Worm (Caenorhabditis elegans) whole organism, L1 larva: ENCODE data around the gene F44B9.2.

Experiments used
- C04F5.9 ChIP-seq: sonication (generic microtip); optimal IDR thresholded peaks from 2 replicates; lab custom pipeline; 2016; ENCODE audit warnings: missing genetic modification characterization, missing compliant biosample characterization
- Y116A8C.19 ChIP-seq: sonication (generic microtip); optimal IDR thresholded peaks from 2 replicates; lab custom pipeline; 2016; ENCODE audit warnings: missing compliant biosample characterization, missing genetic modification characterization, borderline replicate concordance
- aha-1 ChIP-seq: fragments of 150-350 bp; optimal IDR thresholded peaks from 2 replicates; lab custom pipeline; 2014; ENCODE audit warnings: missing biosample characterization, missing genetic modification characterization
- alr-1 ChIP-seq: fragments of 200-800 bp; sonication (Bioruptor generic); optimal IDR thresholded peaks from 2 replicates; lab custom pipeline; 2018; ENCODE audit warnings: borderline replicate concordance, mild to moderate bottlenecking, missing genetic modification characterization, missing compliant biosample characterization
- aly-2 ChIP-seq: fragments of 150-350 bp; optimal IDR thresholded peaks from 2 replicates; lab custom pipeline; 2014; ENCODE audit warnings: missing biosample characterization, missing genetic modification characterization
- ama-1 ChIP-seq: fragments of 150-350 bp; optimal IDR thresholded peaks from 2 replicates; lab custom pipeline; 2014
- blmp-1 ChIP-seq: fragments of 150-350 bp; optimal IDR thresholded peaks from 2 replicates; lab custom pipeline; 2014; ENCODE audit warnings: missing biosample characterization, missing genetic modification characterization
- ceh-88 ChIP-seq: fragments of 200-800 bp; sonication (Bioruptor generic); IDR thresholded peaks from 2 replicates; pipeline ENCODE4 v1.3.6; 2022; ENCODE audit warnings: missing genetic modification characterization, missing compliant biosample characterization
- dpl-1 ChIP-seq, 3 experiments: fragments of 150-350 bp in 2 of 3; sonication (generic microtip) in 1 of 3; optimal IDR thresholded peaks; 2 replicates each; lab custom pipeline; 2014 to 2017; ENCODE audit warnings: missing biosample characterization in 3 of 3, missing genetic modification characterization in 3 of 3, missing genetic modification reagents in 3 of 3
- dsc-1 ChIP-seq: sonication (generic microtip); optimal IDR thresholded peaks from 2 replicates; lab custom pipeline; 2016; ENCODE audit warnings: mild to moderate bottlenecking, missing genetic modification characterization, missing compliant biosample characterization
- efl-1 ChIP-seq, 4 experiments: fragments of 150-350 bp; optimal IDR thresholded peaks in 3 of 4; peaks in 1 of 4; 1 replicate in 1 of 4; 2 replicates in 3 of 4; lab custom pipeline; 2014; ENCODE audit warnings: missing biosample characterization in 2 of 4, missing genetic modification characterization in 2 of 4, missing genetic modification reagents in 2 of 4
- egl-13 ChIP-seq: sonication (generic microtip); optimal IDR thresholded peaks from 2 replicates; lab custom pipeline; 2016; ENCODE audit warnings: missing genotype, missing genetic modification reagents, missing genetic modification characterization, missing compliant biosample characterization
- elt-3 ChIP-seq, 6 experiments: fragments of 150-350 bp in 1 of 6; sonication (generic microtip); optimal IDR thresholded peaks; 2 replicates each; lab custom pipeline; 2017 to 2018; ENCODE audit warnings: missing biosample characterization in 6 of 6, missing genetic modification characterization in 6 of 6, inconsistent platforms in 1 of 6
- ets-5 ChIP-seq: fragments of 200-800 bp; sonication (Bioruptor generic); IDR thresholded peaks from 2 replicates; pipeline ENCODE4 v1.3.6; 2022; ENCODE audit warnings: missing genetic modification characterization, missing compliant biosample characterization
- fos-1 ChIP-seq: fragments of 150-350 bp; optimal IDR thresholded peaks from 2 replicates; lab custom pipeline; 2014; ENCODE audit warnings: missing biosample characterization, missing genetic modification characterization
- grh-1 ChIP-seq: fragments of 200-800 bp; sonication (Bioruptor generic); IDR thresholded peaks from 2 replicates; pipeline ENCODE4 v1.3.6; 2022; ENCODE audit warnings: missing genetic modification reagents, missing genetic modification characterization, missing compliant biosample characterization
- hlh-17 ChIP-seq: fragments of 200-800 bp; sonication (Bioruptor generic); optimal IDR thresholded peaks from 2 replicates; lab custom pipeline; 2018; ENCODE audit warnings: missing genetic modification characterization, mild to moderate bottlenecking, missing compliant biosample characterization, moderate library complexity, borderline replicate concordance
- hpl-2 ChIP-seq: fragments of 150-350 bp; optimal IDR thresholded peaks from 2 replicates; lab custom pipeline; 2014; ENCODE audit warnings: missing biosample characterization, missing genetic modification reagents, missing genetic modification characterization
- irx-1 ChIP-seq: sonication (generic microtip); optimal IDR thresholded peaks from 2 replicates; lab custom pipeline; 2016; ENCODE audit warnings: missing genetic modification characterization, missing compliant biosample characterization
- isw-1 ChIP-seq: fragments of 200-800 bp; sonication (Bioruptor generic); IDR thresholded peaks from 2 replicates; pipeline ENCODE4 v1.3.6; 2022; ENCODE audit warnings: missing genetic modification characterization, missing compliant biosample characterization
- jun-1 ChIP-seq: fragments of 150-350 bp; optimal IDR thresholded peaks from 2 replicates; lab custom pipeline; 2014; ENCODE audit warnings: missing biosample characterization, missing genetic modification reagents, missing genetic modification characterization
- lin-14 ChIP-seq: fragments of 200-800 bp; sonication (Bioruptor generic); optimal IDR thresholded peaks from 2 replicates; lab custom pipeline; 2018; ENCODE audit warnings: mild to moderate bottlenecking, missing genetic modification characterization, moderate library complexity, missing compliant biosample characterization
- lin-15B ChIP-seq: fragments of 150-350 bp; sonication (generic microtip); optimal IDR thresholded peaks from 3 replicates; lab custom pipeline; 2014; ENCODE audit warnings: missing biosample characterization, missing genetic modification characterization
- mdl-1 ChIP-seq, 2 experiments: fragments of 150-350 bp; optimal IDR thresholded peaks; 2 replicates each; lab custom pipeline; 2014 to 2017; ENCODE audit warnings: missing biosample characterization in 2 of 2, missing genetic modification characterization in 2 of 2, inconsistent platforms in 1 of 2
- mef-2 ChIP-seq: fragments of 150-350 bp; optimal IDR thresholded peaks from 2 replicates; lab custom pipeline; 2014; ENCODE audit warnings: missing biosample characterization, missing genetic modification characterization
- nhr-77 ChIP-seq: fragments of 150-350 bp; optimal IDR thresholded peaks from 2 replicates; lab custom pipeline; 2014; ENCODE audit warnings: missing biosample characterization, missing genetic modification characterization
- nhr-84 ChIP-seq: sonication (generic microtip); optimal IDR thresholded peaks from 2 replicates; lab custom pipeline; 2017; ENCODE audit warnings: missing biosample characterization, missing genetic modification characterization
- nhr-85 ChIP-seq: sonication (generic microtip); peaks from one replicate; lab custom pipeline; 2016; ENCODE audit warnings: missing genetic modification characterization, inconsistent platforms, missing compliant biosample characterization
- nhr-90 ChIP-seq: sonication (generic microtip); optimal IDR thresholded peaks from 2 replicates; lab custom pipeline; 2016; ENCODE audit warnings: mild to moderate bottlenecking, missing genetic modification characterization, missing compliant biosample characterization; ENCODE audit not compliant: poor library complexity
- pqm-1 ChIP-seq: sonication (generic microtip); optimal IDR thresholded peaks from 3 replicates; lab custom pipeline; 2017; ENCODE audit warnings: missing biosample characterization, missing genetic modification characterization
- rnt-1 ChIP-seq: sonication (generic microtip); optimal IDR thresholded peaks from 2 replicates; lab custom pipeline; 2016; ENCODE audit warnings: mild to moderate bottlenecking, missing genetic modification characterization, moderate library complexity, missing compliant biosample characterization
- skn-1 ChIP-seq: fragments of 150-350 bp; optimal IDR thresholded peaks from 2 replicates; lab custom pipeline; 2014; ENCODE audit warnings: missing biosample characterization, missing genetic modification characterization
- sptf-1 ChIP-seq: fragments of 150-350 bp; optimal IDR thresholded peaks from 2 replicates; lab custom pipeline; 2014; ENCODE audit warnings: missing biosample characterization, missing genetic modification characterization
- unc-30 ChIP-seq: sonication (generic microtip); optimal IDR thresholded peaks from 2 replicates; lab custom pipeline; 2017; ENCODE audit warnings: missing biosample characterization, missing genetic modification characterization
- unc-62 ChIP-seq: fragments of 150-350 bp; optimal IDR thresholded peaks from 2 replicates; lab custom pipeline; 2014; ENCODE audit warnings: missing biosample characterization, missing genetic modification reagents, missing genetic modification characterization
- vab-15 ChIP-seq: sonication (generic microtip); optimal IDR thresholded peaks from 2 replicates; lab custom pipeline; 2017; ENCODE audit warnings: missing genotype, mild to moderate bottlenecking, missing genetic modification characterization, missing compliant biosample characterization

Gene F44B9.2

ce11 chrIII:7979659-7980058 is 42.6 kb upstream of the F44B9.2 start, which contains the start of gene clp-1:
TSS of gene clp-1 (plus strand) at chrIII:7979959.
- TF ChIP-seq vab-15 (tag; lab: Kevin White, UChicago) (no peak), mdl-1 (tag; optimal IDR thresholded peaks at IDR 0.05; lab: Kevin White, UChicago) (no peak), rnt-1 (no peak), aha-1 (tag; lab: Kevin White, UChicago) (no peak), ets-5 (GFP tag; lab: Robert Waterston, UW) (no peak), lin-14 (GFP tag; lab: Kevin White, UChicago) (peak; percentile 44), hlh-17 (no peak), nhr-85 (tag; lab: Kevin White, UChicago) (peak; percentile 11), unc-30 (no peak), nhr-90 (tag; lab: Kevin White, UChicago) (no peak), aly-2 (no peak), isw-1 (GFP tag; lab: Robert Waterston, UW) (no peak), fos-1 (tag; lab: Kevin White, UChicago) (no peak), ama-1 (lab: Kevin White, UChicago) (no peak), alr-1 (no peak)

- TF ChIP-seq egl-13 (no peak), mef-2 (tag; lab: Kevin White, UChicago) (no peak), dpl-1 (GFP tag; optimal IDR thresholded peaks at IDR 0.05; lab: Kevin White, UChicago) (no peak), efl-1 (optimal IDR thresholded peaks at IDR 0.05; lab: Kevin White, UChicago) (no peak), efl-1 (GFP tag; optimal IDR thresholded peaks at IDR 0.05 in 1 of 2; lab: Kevin White, UChicago) (no peak), pqm-1 (tag; lab: Kevin White, UChicago) (no peak)
Observed at ce11 chrIII:7981233-7981632, 41.0 kb upstream of the F44B9.2 start.

ce11 chrIII:7981938-7982337 is 40.3 kb upstream of the F44B9.2 start:
- TF ChIP-seq grh-1 (GFP tag; lab: Robert Waterston, UW) (no peak), hpl-2 (GFP tag; lab: Kevin White, UChicago) (no peak), nhr-84 (tag; lab: Kevin White, UChicago) (no peak), jun-1 (tag; lab: Kevin White, UChicago) (no peak), irx-1 (tag; lab: Kevin White, UChicago) (no peak), C04F5.9 (tag; lab: Kevin White, UChicago) (no peak), Y116A8C.19 (tag; lab: Kevin White, UChicago) (no peak), egl-13 (no peak), sptf-1 (tag; lab: Kevin White, UChicago) (no peak)

- TF ChIP-seq elt-3 (tag; optimal IDR thresholded peaks at IDR 0.05; lab: Kevin White, UChicago): no peak
- TF ChIP-seq alr-1: no peak
- TF ChIP-seq mdl-1 (tag; optimal IDR thresholded peaks at IDR 0.05; lab: Kevin White, UChicago): no peak
- no peak for TF ChIP-seq aha-1 (tag; lab: Kevin White, UChicago)
Observed at ce11 chrIII:7986585-7987171, 35.6 kb upstream of the F44B9.2 start, which contains the start of gene hrpk-2. TSS of gene hrpk-2 (plus strand) at chrIII:7987121.

ce11 chrIII:7996353-7996752 is 25.9 kb upstream of the F44B9.2 start, which contains the start of gene npr-17:
TSS of gene npr-17 (minus strand) at chrIII:7996453.
- TF ChIP-seq dsc-1 (peak; percentile 43), lin-15B (tag; lab: Kevin White, UChicago) (no peak)
- TF ChIP-seq, all 84 proteins: peak for 1

- TF ChIP-seq isw-1 (GFP tag; lab: Robert Waterston, UW): no peak
- TF ChIP-seq nhr-77 (tag; lab: Kevin White, UChicago): no peak
- no peak for TF ChIP-seq unc-62
- TF ChIP-seq C04F5.9 (tag; lab: Kevin White, UChicago): no peak
- TF ChIP-seq ceh-88: no peak
- TF ChIP-seq blmp-1: no peak
- TF ChIP-seq rnt-1: no peak
- no peak for TF ChIP-seq skn-1 (tag; lab: Kevin White, UChicago)
Observed at ce11 chrIII:7997447-7998046, 24.7 kb upstream of the F44B9.2 start.
